Worm (Caenorhabditis elegans): ENCODE results near the gene nhr-56.

- TF ChIP-seq hmbx-1 (tag; optimal IDR thresholded peaks at IDR 0.05) (no peak), scrt-1 (GFP tag; IDR thresholded peaks at IDR 0.05) (no peak), ama-1 (optimal IDR thresholded peaks at IDR 0.05) (no peak), ets-7 (tag; optimal IDR thresholded peaks at IDR 0.05) (no peak), aly-1 (tag; optimal IDR thresholded peaks at IDR 0.05) (no peak), flt-1 (GFP tag; IDR thresholded peaks at IDR 0.05) (no peak), sea-1 (GFP tag; conservative IDR thresholded peaks at IDR 0.05) (no peak), tra-4 (tag; optimal IDR thresholded peaks at IDR 0.05) (no peak), B0310.2 (tag; optimal IDR thresholded peaks at IDR 0.05) (no peak), tbx-37 (GFP tag; conservative IDR thresholded peaks at IDR 0.05) (no peak), hnd-1 (tag; optimal IDR thresholded peaks at IDR 0.05) (no peak), hmg-4 (GFP tag; optimal IDR thresholded peaks at IDR 0.05) (no peak)
Observed at ce11 chrV:2249310-2249709, 30.5 kb downstream of the nhr-56 start, which contains the start of gene cyp-33C6.
